Worm (Caenorhabditis elegans): Measurements from ENCODE around the gene Y66D12A.16.

ce11 chrIII:11500647-11501046 is 22.7 kb upstream of the Y66D12A.16 start, which contains the start of gene nars-2:
- TF ChIP-seq eor-1 (tag; optimal IDR thresholded peaks at IDR 0.05) (no peak), ama-1 (optimal IDR thresholded peaks at IDR 0.05) (no peak), pha-4 (tag; optimal IDR thresholded peaks at IDR 0.05) (no peak), unc-62 (GFP tag; optimal IDR thresholded peaks at IDR 0.05) (no peak), nhr-77 (tag; optimal IDR thresholded peaks at IDR 0.05) (no peak)
